Fruit fly (Drosophila melanogaster) Kc167 (cell line): ENCODE measurements around the gene COX5B.

Experiments
- h ChIP-seq: fragments of >200 bp; optimal IDR thresholded peaks from 3 replicates; lab custom pipeline; 2018; ENCODE audit warnings: missing external identifiers
- psq ChIP-seq: fragments of >200 bp; optimal IDR thresholded peaks from 2 replicates; lab custom pipeline; 2017; ENCODE audit warnings: missing external identifiers
- ttk ChIP-seq: sonication (Bioruptor generic); optimal IDR thresholded peaks from 2 replicates; lab custom pipeline; 2017; ENCODE audit warnings: missing external identifiers

DNA sequence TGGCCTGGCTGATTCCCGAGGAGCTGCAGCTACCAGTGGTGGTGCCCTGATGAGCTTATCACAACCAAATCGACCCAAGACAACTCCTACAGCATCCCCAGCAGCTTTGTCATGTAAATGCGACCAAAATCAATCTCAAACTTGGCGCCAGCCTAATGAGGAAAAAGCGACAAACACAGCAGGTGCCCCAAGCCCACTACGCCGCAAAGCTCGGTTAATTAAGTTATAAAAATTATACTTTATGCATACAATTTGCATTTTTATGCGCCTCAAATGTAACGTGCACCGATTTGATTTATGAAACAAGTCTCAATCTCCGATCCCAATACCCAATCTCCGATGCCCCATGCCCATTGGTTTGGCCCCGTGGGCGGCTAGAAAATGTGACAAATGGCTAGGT is 6.8 kb upstream of the COX5B start:
- no peak for TF ChIP-seq psq (lab: Kevin White, UChicago)
- TF ChIP-seq h (lab: Kevin White, UChicago): no peak
- no peak for TF ChIP-seq ttk
